Fruit fly (Drosophila melanogaster): ENCODE measurements around the gene CG13837.

The CG13837 gene

dm6 chr3R:23043690-23044089, at the start of gene CG13837:
Gene CG13837 (plus strand): TSS chr3R:23043990.
- no peak for TF ChIP-seq insv (optimal IDR thresholded peaks at IDR 0.05)
- no peak for TF ChIP-seq psq (optimal IDR thresholded peaks at IDR 0.05)
- TF ChIP-seq Myc (optimal IDR thresholded peaks at IDR 0.05) = no peak
- no peak for TF ChIP-seq h (optimal IDR thresholded peaks at IDR 0.05)
- no peak for TF ChIP-seq ttk (optimal IDR thresholded peaks at IDR 0.05)
- TF ChIP-seq Sin3A (optimal IDR thresholded peaks at IDR 0.05) = no peak

- TF ChIP-seq Myc (optimal IDR thresholded peaks at IDR 0.05) (no peak), insv (optimal IDR thresholded peaks at IDR 0.05) (no peak), psq (optimal IDR thresholded peaks at IDR 0.05) (no peak), ttk (optimal IDR thresholded peaks at IDR 0.05) (no peak), Sin3A (optimal IDR thresholded peaks at IDR 0.05) (no peak), h (optimal IDR thresholded peaks at IDR 0.05) (no peak)
These were observed 45.7 kb upstream of the CG13837 start, which contains the start of gene Nha2 for dm6 chr3R:22997912-22998622. Gene Nha2 (minus strand): TSS chr3R:22998528.

dm6 chr3R:22998623-22999179, 45.1 kb upstream of the CG13837 start:
- TF ChIP-seq Myc (optimal IDR thresholded peaks at IDR 0.05) = no peak
- no peak for TF ChIP-seq psq (optimal IDR thresholded peaks at IDR 0.05)
- no peak for TF ChIP-seq insv (optimal IDR thresholded peaks at IDR 0.05)
- TF ChIP-seq Sin3A (optimal IDR thresholded peaks at IDR 0.05) = no peak
- no peak for TF ChIP-seq ttk (optimal IDR thresholded peaks at IDR 0.05)
- no peak for TF ChIP-seq h (optimal IDR thresholded peaks at IDR 0.05)

- TF ChIP-seq insv (optimal IDR thresholded peaks at IDR 0.05) = no peak
- no peak for TF ChIP-seq Sin3A (optimal IDR thresholded peaks at IDR 0.05)
- TF ChIP-seq h (optimal IDR thresholded peaks at IDR 0.05) = no peak
- TF ChIP-seq psq (optimal IDR thresholded peaks at IDR 0.05) = no peak
- TF ChIP-seq Myc (optimal IDR thresholded peaks at IDR 0.05) = no peak
These were observed 39.6 kb upstream of the CG13837 start for dm6 chr3R:23004161-23004560.

- TF ChIP-seq Sin3A (optimal IDR thresholded peaks at IDR 0.05) (no peak), ttk (optimal IDR thresholded peaks at IDR 0.05) (no peak)
These were observed 34.2 kb upstream of the CG13837 start for dm6 chr3R:23009480-23010115.

dm6 chr3R:23010406-23010805, 33.4 kb upstream of the CG13837 start, which contains the start of gene CG34375:
Gene CG34375 (minus strand): TSS chr3R:23010562.
- TF ChIP-seq h (optimal IDR thresholded peaks at IDR 0.05) (no peak), psq (optimal IDR thresholded peaks at IDR 0.05) (no peak), Sin3A (optimal IDR thresholded peaks at IDR 0.05) (no peak), Myc (optimal IDR thresholded peaks at IDR 0.05) (no peak), ttk (optimal IDR thresholded peaks at IDR 0.05) (no peak), insv (optimal IDR thresholded peaks at IDR 0.05) (no peak)

dm6 chr3R:23012017-23012416, 31.8 kb upstream of the CG13837 start, which contains the start of gene CG6688:
Gene CG6688 (plus strand): TSS chr3R:23012412.
- no peak for TF ChIP-seq psq (optimal IDR thresholded peaks at IDR 0.05)
- no peak for TF ChIP-seq h (optimal IDR thresholded peaks at IDR 0.05)
- no peak for TF ChIP-seq ttk (optimal IDR thresholded peaks at IDR 0.05)
- TF ChIP-seq Myc (optimal IDR thresholded peaks at IDR 0.05) = no peak
- no peak for TF ChIP-seq Sin3A (optimal IDR thresholded peaks at IDR 0.05)
- no peak for TF ChIP-seq insv (optimal IDR thresholded peaks at IDR 0.05)

dm6 chr3R:23013482-23013881, 30.3 kb upstream of the CG13837 start:
- TF ChIP-seq h (optimal IDR thresholded peaks at IDR 0.05) = no peak
- no peak for TF ChIP-seq Myc (optimal IDR thresholded peaks at IDR 0.05)
- TF ChIP-seq Sin3A (optimal IDR thresholded peaks at IDR 0.05) = no peak
- no peak for TF ChIP-seq ttk (optimal IDR thresholded peaks at IDR 0.05)
- TF ChIP-seq insv (optimal IDR thresholded peaks at IDR 0.05) = no peak
- TF ChIP-seq psq (optimal IDR thresholded peaks at IDR 0.05) = no peak

- no peak for TF ChIP-seq psq (optimal IDR thresholded peaks at IDR 0.05)
- TF ChIP-seq Myc (optimal IDR thresholded peaks at IDR 0.05) = no peak
- TF ChIP-seq ttk (optimal IDR thresholded peaks at IDR 0.05) = no peak
- TF ChIP-seq Sin3A (optimal IDR thresholded peaks at IDR 0.05) = no peak
- TF ChIP-seq insv (optimal IDR thresholded peaks at IDR 0.05) = no peak
- no peak for TF ChIP-seq h (optimal IDR thresholded peaks at IDR 0.05)
These were observed 16.9 kb upstream of the CG13837 start, which contains the start of gene lmd for dm6 chr3R:23026652-23027427. Gene lmd (minus strand): TSS chr3R:23026713.

dm6 chr3R:23027428-23027813, 16.4 kb upstream of the CG13837 start:
- TF ChIP-seq h (optimal IDR thresholded peaks at IDR 0.05) (no peak), Myc (optimal IDR thresholded peaks at IDR 0.05) (no peak)

dm6 chr3R:23028506-23028905, 15.3 kb upstream of the CG13837 start:
- TF ChIP-seq insv (optimal IDR thresholded peaks at IDR 0.05) (no peak), psq (optimal IDR thresholded peaks at IDR 0.05) (no peak), Myc (optimal IDR thresholded peaks at IDR 0.05) (no peak), ttk (optimal IDR thresholded peaks at IDR 0.05) (no peak), h (optimal IDR thresholded peaks at IDR 0.05) (no peak), Sin3A (optimal IDR thresholded peaks at IDR 0.05) (no peak)

dm6 chr3R:23030900-23031299, 12.9 kb upstream of the CG13837 start:
- TF ChIP-seq psq (optimal IDR thresholded peaks at IDR 0.05) = no peak
- TF ChIP-seq insv (optimal IDR thresholded peaks at IDR 0.05) = no peak
- TF ChIP-seq Myc (optimal IDR thresholded peaks at IDR 0.05) = no peak
- no peak for TF ChIP-seq h (optimal IDR thresholded peaks at IDR 0.05)
- TF ChIP-seq Sin3A (optimal IDR thresholded peaks at IDR 0.05) = no peak
- TF ChIP-seq ttk (optimal IDR thresholded peaks at IDR 0.05) = no peak
